Worm (Caenorhabditis elegans) whole organism, L4 larva: ENCODE measurements around the gene F21A3.11.

ENCODE experiments used
- F10B5.3 ChIP-seq: sonication (generic microtip); optimal IDR thresholded peaks from 2 replicates; lab custom pipeline; 2016; ENCODE audit warnings: mild to moderate bottlenecking, missing genetic modification characterization, missing compliant biosample characterization
- F49E8.2 ChIP-seq: sonication (generic microtip); optimal IDR thresholded peaks from 2 replicates; lab custom pipeline; 2016; ENCODE audit warnings: missing compliant biosample characterization, mild to moderate bottlenecking, missing genetic modification characterization, borderline replicate concordance
- T20F7.1 ChIP-seq: fragments of 200-800 bp; sonication (Bioruptor generic); optimal IDR thresholded peaks from 2 replicates; lab custom pipeline; 2018; ENCODE audit warnings: mild to moderate bottlenecking, missing genetic modification characterization, missing compliant biosample characterization
- Y48G9A.11 ChIP-seq: fragments of 200-800 bp; sonication (Bioruptor generic); IDR thresholded peaks from 2 replicates; pipeline ENCODE4 v1.3.6; 2022; ENCODE audit warnings: missing genetic modification reagents, missing genetic modification characterization, missing compliant biosample characterization
- Y5F2A.4 ChIP-seq: fragments of 200-800 bp; sonication (Bioruptor generic); optimal IDR thresholded peaks from 2 replicates; lab custom pipeline; 2018; ENCODE audit warnings: mild to moderate bottlenecking, missing genetic modification characterization, missing compliant biosample characterization
- ZK337.2 ChIP-seq: fragments of 200-800 bp; sonication (Bioruptor generic); IDR thresholded peaks from 2 replicates; pipeline ENCODE4 v1.3.6; 2022; ENCODE audit warnings: missing genetic modification reagents, missing genetic modification characterization, missing compliant biosample characterization
- ZK546.5 ChIP-seq, 2 experiments: sonication (generic microtip); optimal IDR thresholded peaks; 2 replicates each; lab custom pipeline; 2017; ENCODE audit warnings: missing biosample characterization in 2 of 2, missing genetic modification characterization in 2 of 2
- aha-1 ChIP-seq: fragments of 150-350 bp; peaks from one replicate; lab custom pipeline; 2014; ENCODE audit warnings: missing biosample characterization, missing genetic modification characterization
- attf-4 ChIP-seq: sonication (generic microtip); optimal IDR thresholded peaks from 3 replicates; lab custom pipeline; 2017; ENCODE audit warnings: missing biosample characterization, missing genetic modification characterization
- ceh-20 ChIP-seq: fragments of 200-800 bp; sonication (Bioruptor generic); IDR thresholded peaks from 2 replicates; pipeline ENCODE4 v1.3.6; 2022; ENCODE audit warnings: missing genetic modification reagents, missing genetic modification characterization, missing compliant biosample characterization
- ceh-28 ChIP-seq: fragments of 150-350 bp; optimal IDR thresholded peaks from 2 replicates; lab custom pipeline; 2014; ENCODE audit warnings: missing biosample characterization, missing genetic modification reagents, missing genetic modification characterization
- ceh-44 ChIP-seq: fragments of 200-800 bp; sonication (Bioruptor generic); IDR thresholded peaks from 2 replicates; pipeline ENCODE4 v1.3.6; 2022; ENCODE audit warnings: missing genetic modification reagents, missing genetic modification characterization, missing compliant biosample characterization
- ceh-82 ChIP-seq: sonication (generic microtip); optimal IDR thresholded peaks from 2 replicates; lab custom pipeline; 2017; ENCODE audit warnings: missing biosample characterization, missing genetic modification characterization
- daf-16 ChIP-seq, 3 experiments: sonication (generic microtip); optimal IDR thresholded peaks; 2 replicates each; lab custom pipeline; 2016 to 2017; ENCODE audit warnings: missing genetic modification characterization in 3 of 3, missing genetic modification reagents in 3 of 3, mild to moderate bottlenecking in 2 of 3, missing compliant biosample characterization in 2 of 3, missing biosample characterization in 1 of 3, moderate library complexity in 1 of 3
- dmd-6 ChIP-seq: fragments of 200-800 bp; sonication (Bioruptor generic); IDR thresholded peaks from 2 replicates; pipeline ENCODE4 v1.3.6; 2022; ENCODE audit warnings: missing genetic modification reagents, missing genetic modification characterization, missing compliant biosample characterization
- dmd-8 ChIP-seq: fragments of 200-800 bp; sonication (Bioruptor generic); IDR thresholded peaks from 2 replicates; pipeline ENCODE4 v1.3.6; 2022; ENCODE audit warnings: missing genetic modification characterization, missing compliant biosample characterization
- dmd-9 ChIP-seq: fragments of 200-800 bp; sonication (Bioruptor generic); IDR thresholded peaks from 2 replicates; pipeline ENCODE4 v1.3.6; 2022; ENCODE audit warnings: missing genetic modification reagents, missing genetic modification characterization, missing compliant biosample characterization
- duxl-1 ChIP-seq: sonication (generic microtip); optimal IDR thresholded peaks from 2 replicates; lab custom pipeline; 2016; ENCODE audit warnings: mild to moderate bottlenecking, missing genetic modification characterization, moderate library complexity, missing compliant biosample characterization; ENCODE audit not compliant: poor library complexity
- egl-27 ChIP-seq: sonication (generic microtip); optimal IDR thresholded peaks from 3 replicates; lab custom pipeline; 2017; ENCODE audit warnings: missing biosample characterization, missing genetic modification reagents, missing genetic modification characterization
- fos-1 ChIP-seq: fragments of 150-350 bp; optimal IDR thresholded peaks from 2 replicates; lab custom pipeline; 2014; ENCODE audit warnings: missing biosample characterization, missing genetic modification characterization
- gei-8 ChIP-seq: fragments of 200-800 bp; sonication (Bioruptor generic); optimal IDR thresholded peaks from 2 replicates; lab custom pipeline; 2018; ENCODE audit warnings: mild to moderate bottlenecking, missing genetic modification characterization, missing compliant biosample characterization
- hlh-11 ChIP-seq: fragments of 200-800 bp; sonication (Bioruptor generic); optimal IDR thresholded peaks from 2 replicates; lab custom pipeline; 2018; ENCODE audit warnings: mild to moderate bottlenecking, missing genetic modification characterization, missing compliant biosample characterization
- hlh-30 ChIP-seq: sonication (generic microtip); optimal IDR thresholded peaks from 2 replicates; lab custom pipeline; 2017; ENCODE audit warnings: antibody characterized with exemption, mild to moderate bottlenecking, missing genetic modification characterization, missing compliant biosample characterization; ENCODE audit not compliant: insufficient read depth
- hmg-1.1 ChIP-seq: fragments of 200-800 bp; sonication (Bioruptor generic); IDR thresholded peaks from 2 replicates; pipeline ENCODE4 v1.3.6; 2022; ENCODE audit warnings: missing genetic modification reagents, missing genetic modification characterization, missing compliant biosample characterization
- lim-7 ChIP-seq: fragments of 200-800 bp; sonication (Bioruptor generic); IDR thresholded peaks from 2 replicates; pipeline ENCODE4 v1.3.6; 2022; ENCODE audit warnings: missing genetic modification characterization, missing compliant biosample characterization
- lin-1 ChIP-seq: fragments of 200-800 bp; sonication (Bioruptor generic); IDR thresholded peaks from 2 replicates; pipeline ENCODE4 v1.3.6; 2022; ENCODE audit warnings: missing genetic modification reagents, missing genetic modification characterization, missing compliant biosample characterization
- lin-38 ChIP-seq: fragments of 200-800 bp; sonication (Bioruptor generic); IDR thresholded peaks from 2 replicates; pipeline ENCODE4 v1.3.6; 2022; ENCODE audit warnings: missing genetic modification reagents, missing genetic modification characterization, missing compliant biosample characterization
- madf-9 ChIP-seq: fragments of 200-800 bp; sonication (Bioruptor generic); conservative IDR thresholded peaks from 2 replicates; pipeline ENCODE4 v1.3.6; 2022; ENCODE audit warnings: missing genetic modification reagents, missing genetic modification characterization, missing compliant biosample characterization
- mep-1 ChIP-seq: fragments of 150-350 bp; sonication (generic microtip); optimal IDR thresholded peaks from 3 replicates; lab custom pipeline; 2014; ENCODE audit warnings: missing biosample characterization, missing genetic modification characterization
- mes-2 ChIP-seq: sonication (generic microtip); optimal IDR thresholded peaks from 2 replicates; lab custom pipeline; 2016; ENCODE audit warnings: missing genotype, mild to moderate bottlenecking, missing genetic modification characterization, missing compliant biosample characterization; ENCODE audit not compliant: poor library complexity, severe bottlenecking
- mxl-2 ChIP-seq: fragments of 200-800 bp; sonication (Bioruptor generic); conservative IDR thresholded peaks from 2 replicates; pipeline ENCODE4 v1.3.6; 2022; ENCODE audit warnings: missing genetic modification reagents, missing genetic modification characterization, missing compliant biosample characterization
- mxl-3 ChIP-seq: fragments of 200-800 bp; sonication (Bioruptor generic); optimal IDR thresholded peaks from 2 replicates; lab custom pipeline; 2018; ENCODE audit warnings: mild to moderate bottlenecking, missing genetic modification characterization, missing compliant biosample characterization
- nhr-102 ChIP-seq: sonication (generic microtip); optimal IDR thresholded peaks from 2 replicates; lab custom pipeline; 2016; ENCODE audit warnings: mild to moderate bottlenecking, missing genetic modification characterization, moderate library complexity, missing compliant biosample characterization
- nhr-237 ChIP-seq: sonication (generic microtip); optimal IDR thresholded peaks from 2 replicates; lab custom pipeline; 2017; ENCODE audit warnings: missing biosample characterization, missing genetic modification characterization
- nhr-28 ChIP-seq: fragments of 150-350 bp; optimal IDR thresholded peaks from 2 replicates; lab custom pipeline; 2014; ENCODE audit warnings: missing biosample characterization, missing genetic modification characterization
- nhr-41 ChIP-seq: fragments of 200-800 bp; sonication (Bioruptor generic); IDR thresholded peaks from 2 replicates; pipeline ENCODE4 v1.3.6; 2022; ENCODE audit warnings: missing genetic modification reagents, missing genetic modification characterization, missing compliant biosample characterization
- nhr-6 ChIP-seq: fragments of 150-350 bp; optimal IDR thresholded peaks from 2 replicates; lab custom pipeline; 2014; ENCODE audit warnings: missing biosample characterization, missing genetic modification characterization
- nhr-76 ChIP-seq: fragments of 150-350 bp; optimal IDR thresholded peaks from 2 replicates; lab custom pipeline; 2014; ENCODE audit warnings: missing biosample characterization, missing genetic modification characterization
- nhr-77 ChIP-seq: fragments of 150-350 bp; optimal IDR thresholded peaks from 2 replicates; lab custom pipeline; 2014; ENCODE audit warnings: missing biosample characterization, missing genetic modification characterization
- pqm-1 ChIP-seq: sonication (generic microtip); optimal IDR thresholded peaks from 2 replicates; lab custom pipeline; 2017; ENCODE audit warnings: missing biosample characterization, missing genetic modification characterization
- skn-1 ChIP-seq: fragments of 150-350 bp; optimal IDR thresholded peaks from 2 replicates; lab custom pipeline; 2014; ENCODE audit warnings: missing biosample characterization, missing genetic modification characterization
- snpc-1.2 ChIP-seq: fragments of 200-800 bp; sonication (Bioruptor generic); IDR thresholded peaks from 2 replicates; pipeline ENCODE4 v1.3.6; 2022; ENCODE audit warnings: missing genetic modification reagents, missing genetic modification characterization, missing compliant biosample characterization
- snpc-4 ChIP-seq: fragments of 150-350 bp; optimal IDR thresholded peaks from 2 replicates; lab custom pipeline; 2014; ENCODE audit warnings: missing biosample characterization, missing genetic modification characterization
- spr-1 ChIP-seq: sonication (generic microtip); optimal IDR thresholded peaks from 2 replicates; lab custom pipeline; 2016; ENCODE audit warnings: mild to moderate bottlenecking, missing genetic modification characterization, missing compliant biosample characterization
- tra-1 ChIP-seq: fragments of 200-800 bp; sonication (Bioruptor generic); IDR thresholded peaks from 2 replicates; pipeline ENCODE4 v1.3.6; 2022; ENCODE audit warnings: missing genetic modification reagents, missing genetic modification characterization, missing compliant biosample characterization
- unc-62 ChIP-seq, 3 experiments: fragments of 150-350 bp in 1 of 3; sonication (generic microtip); optimal IDR thresholded peaks in 2 of 3; peaks in 1 of 3; 1 replicate in 1 of 3; 2 replicates in 2 of 3; lab custom pipeline; 2014 to 2017; ENCODE audit warnings: missing biosample characterization in 3 of 3, missing genetic modification characterization in 3 of 3, missing genetic modification reagents in 3 of 3, missing genotype in 1 of 3
- vab-7 ChIP-seq: fragments of 200-800 bp; sonication (Bioruptor generic); IDR thresholded peaks from 2 replicates; pipeline ENCODE4 v1.3.6; 2022; ENCODE audit warnings: missing genetic modification reagents, missing genetic modification characterization, missing compliant biosample characterization
- zag-1 ChIP-seq: fragments of 150-350 bp; optimal IDR thresholded peaks from 2 replicates; lab custom pipeline; 2014; ENCODE audit warnings: missing biosample characterization, missing genetic modification characterization
- zfp-3 ChIP-seq: fragments of 200-800 bp; sonication (Bioruptor generic); conservative IDR thresholded peaks from 2 replicates; pipeline ENCODE4 v1.3.6; 2022; ENCODE audit warnings: missing genetic modification reagents, missing genetic modification characterization, missing compliant biosample characterization
- zip-11 ChIP-seq: fragments of 200-800 bp; sonication (Bioruptor generic); IDR thresholded peaks from 2 replicates; pipeline ENCODE4 v1.3.6; 2022; ENCODE audit warnings: missing genetic modification characterization, missing compliant biosample characterization

Gene F21A3.11

DNA sequence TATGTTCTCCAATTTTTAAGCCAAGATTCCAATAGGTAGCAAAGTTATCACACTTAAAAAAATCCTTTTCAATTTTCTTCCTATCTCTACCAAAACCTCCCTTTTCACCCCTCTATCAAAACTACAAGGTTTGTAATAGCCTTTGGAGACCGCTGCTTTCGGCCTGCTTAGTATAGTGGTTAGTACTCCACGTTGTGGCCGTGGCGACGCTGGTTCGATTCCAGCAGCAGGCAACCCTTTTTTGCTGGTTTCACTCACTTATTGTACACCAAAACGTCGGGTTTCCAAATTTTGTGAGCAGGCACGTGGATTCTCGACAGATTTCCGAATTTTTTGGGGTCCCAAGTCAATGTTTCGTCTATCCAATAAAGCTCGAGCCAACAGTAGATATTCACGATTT is 20.9 kb upstream of the F21A3.11 start:
- TF ChIP-seq hlh-30 (tag; lab: Kevin White, UChicago) (peak; percentile 19), dmd-8 (GFP tag; lab: Robert Waterston, UW) (peak; percentile 48; the same call in 1 of the 2 replicates), madf-9 (GFP tag; lab: Robert Waterston, UW) (no peak), tra-1 (GFP tag; lab: Robert Waterston, UW) (0 out of 2 replicates have a peak, but pooled peaks have one; percentile 53), zag-1 (no peak), pqm-1 (tag; lab: Kevin White, UChicago) (no peak), T20F7.1 (GFP tag; lab: Kevin White, UChicago) (no peak), Y5F2A.4 (GFP tag; lab: Kevin White, UChicago) (no peak), snpc-1.2 (GFP tag; lab: Robert Waterston, UW) (peak; percentile 72; the same call in 1 of the 2 replicates), dmd-9 (GFP tag; lab: Robert Waterston, UW) (no peak), ceh-44 (no peak), mep-1 (peak; percentile 28), nhr-77 (tag; lab: Kevin White, UChicago) (peak; percentile 15), F10B5.3 (tag; lab: Kevin White, UChicago) (no peak), ceh-20 (0 out of 2 replicates have a peak, but pooled peaks have one; percentile 10), Y48G9A.11 (GFP tag; lab: Robert Waterston, UW) (0 out of 2 replicates have a peak, but pooled peaks have one; percentile 37), ceh-28 (tag; lab: Kevin White, UChicago) (no peak), F49E8.2 (no peak), attf-4 (tag; lab: Kevin White, UChicago) (no peak), aha-1 (tag; lab: Kevin White, UChicago) (no peak), skn-1 (no peak), nhr-6 (peak; percentile 57), spr-1 (tag; lab: Kevin White, UChicago) (peak; percentile 22), ZK337.2 (GFP tag; lab: Robert Waterston, UW) (no peak), mes-2 (tag; lab: Kevin White, UChicago) (peak; percentile 68), mxl-2 (no peak), zfp-3 (GFP tag; lab: Robert Waterston, UW) (no peak), lim-7 (GFP tag; lab: Robert Waterston, UW) (peak; percentile 76), daf-16 (GFP tag; optimal IDR thresholded peaks at IDR 0.05; lab: Kevin White, UChicago) (peak in 1 of 2 experiments; percentile 46), daf-16 (tag; optimal IDR thresholded peaks at IDR 0.05; lab: Kevin White, UChicago) (peak; percentile 43), mxl-3 (GFP tag; lab: Kevin White, UChicago) (no peak), lin-38 (GFP tag; lab: Robert Waterston, UW) (no peak), duxl-1 (tag; lab: Kevin White, UChicago) (no peak), hmg-1.1 (peak; percentile 54; the same call in 1 of the 2 replicates), gei-8 (GFP tag; lab: Kevin White, UChicago) (no peak), vab-7 (GFP tag; lab: Robert Waterston, UW) (0 out of 2 replicates have a peak, but pooled peaks have one; percentile 37), hlh-11 (peak; percentile 11), ceh-82 (no peak), fos-1 (tag; lab: Kevin White, UChicago) (no peak), egl-27 (tag; lab: Kevin White, UChicago) (no peak), zip-11 (no peak), lin-1 (0 out of 2 replicates have a peak, but pooled peaks have one; percentile 19), nhr-28 (peak; percentile 33), dmd-6 (GFP tag; lab: Robert Waterston, UW) (peak; percentile 44), ZK546.5 (tag; optimal IDR thresholded peaks at IDR 0.05; lab: Kevin White, UChicago) (no peak), snpc-4 (tag; lab: Kevin White, UChicago) (no peak), nhr-41 (GFP tag; lab: Robert Waterston, UW) (no peak; the same call in 1 of the 2 replicates), unc-62 (GFP tag; optimal IDR thresholded peaks at IDR 0.05 in 1 of 2; lab: Kevin White, UChicago) (peak in 1 of 2 experiments; percentile 96), unc-62 (tag; optimal IDR thresholded peaks at IDR 0.05; lab: Kevin White, UChicago) (no peak), nhr-237 (tag; lab: Kevin White, UChicago) (no peak), nhr-102 (tag; lab: Kevin White, UChicago) (no peak), nhr-76 (tag; lab: Kevin White, UChicago) (no peak)
